Worm (Caenorhabditis elegans): Measurements from ENCODE around the gene cyn-7.

DNA sequence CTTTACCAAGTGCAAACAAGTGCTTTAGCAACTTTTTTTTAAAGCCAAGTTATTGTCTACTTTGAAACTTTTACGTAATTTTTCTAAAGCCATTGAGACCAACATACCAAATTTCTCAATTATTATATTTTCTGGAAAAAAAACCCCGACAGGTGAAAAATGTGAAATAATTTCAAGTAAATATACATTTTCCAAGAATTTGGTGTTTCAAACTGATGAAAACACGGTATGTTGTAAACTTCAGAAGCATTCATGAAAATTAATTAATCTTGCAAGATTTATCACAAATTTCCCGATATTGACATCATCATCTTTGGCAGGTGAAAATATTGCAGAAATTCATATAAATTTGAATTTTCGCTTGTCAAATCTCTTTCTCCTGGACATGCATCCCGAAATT lies 24.5 kb downstream of the cyn-7 start, which contains the start of gene srz-11:
- TF ChIP-seq him-1 (tag; optimal IDR thresholded peaks at IDR 0.05) (no peak), W03F9.2 (tag; optimal IDR thresholded peaks at IDR 0.05) (no peak)
